Worm (Caenorhabditis elegans): ENCODE results near the gene asm-2.

asm-2 gene

ce11 chrX:11367087-11367486 is 43.0 kb upstream of the asm-2 start:
- no peak for TF ChIP-seq zim-3 (tag; optimal IDR thresholded peaks at IDR 0.05)
- peak; percentile 32 for TF ChIP-seq nhr-80 (tag; optimal IDR thresholded peaks at IDR 0.05)
- TF ChIP-seq mes-4 (tag; optimal IDR thresholded peaks at IDR 0.05), result no peak
- TF ChIP-seq bed-2 (GFP tag; IDR thresholded peaks at IDR 0.05), result no peak
- no peak for TF ChIP-seq lin-35 (GFP tag; optimal IDR thresholded peaks at IDR 0.05)
- no peak for TF ChIP-seq ccch-3 (GFP tag; optimal IDR thresholded peaks at IDR 0.05)
- TF ChIP-seq lin-40 (tag; optimal IDR thresholded peaks at IDR 0.05), result no peak
- no peak for TF ChIP-seq mel-28 (tag; optimal IDR thresholded peaks at IDR 0.05; ENCODE audit: borderline replicate concordance)

DNA sequence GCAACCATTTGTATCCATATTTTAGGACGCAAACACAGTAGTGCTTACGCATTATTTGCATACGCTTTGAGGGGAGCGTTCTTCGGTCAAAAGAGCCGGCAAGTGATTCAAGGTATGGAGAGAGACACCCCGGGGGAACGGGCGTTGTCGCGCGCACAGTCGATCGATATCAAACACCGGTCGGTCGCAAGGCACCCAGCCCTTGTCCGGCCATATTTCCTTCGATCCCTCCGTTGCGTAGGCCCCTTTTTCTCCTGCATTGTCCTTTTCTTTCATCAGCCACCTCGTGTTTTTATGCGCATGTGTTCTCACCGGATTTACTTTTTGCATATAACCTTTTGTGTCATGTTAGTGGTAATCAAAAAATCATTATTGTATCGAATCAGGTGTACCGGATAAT is 41.9 kb upstream of the asm-2 start:
- TF ChIP-seq egl-44 (GFP tag; IDR thresholded peaks at IDR 0.05), result 0 out of 2 replicates have a peak, but pooled peaks have one; percentile 14
- no peak for TF ChIP-seq nhr-120 (GFP tag; IDR thresholded peaks at IDR 0.05)
- TF ChIP-seq zfh-2 (GFP tag; conservative IDR thresholded peaks at IDR 0.05), result peak; percentile 73
- no peak for TF ChIP-seq somi-1 (GFP tag; optimal IDR thresholded peaks at IDR 0.05)
- TF ChIP-seq rec-8 (tag; optimal IDR thresholded peaks at IDR 0.05), result no peak
- no peak for TF ChIP-seq ceh-40 (GFP tag; IDR thresholded peaks at IDR 0.05)

DNA sequence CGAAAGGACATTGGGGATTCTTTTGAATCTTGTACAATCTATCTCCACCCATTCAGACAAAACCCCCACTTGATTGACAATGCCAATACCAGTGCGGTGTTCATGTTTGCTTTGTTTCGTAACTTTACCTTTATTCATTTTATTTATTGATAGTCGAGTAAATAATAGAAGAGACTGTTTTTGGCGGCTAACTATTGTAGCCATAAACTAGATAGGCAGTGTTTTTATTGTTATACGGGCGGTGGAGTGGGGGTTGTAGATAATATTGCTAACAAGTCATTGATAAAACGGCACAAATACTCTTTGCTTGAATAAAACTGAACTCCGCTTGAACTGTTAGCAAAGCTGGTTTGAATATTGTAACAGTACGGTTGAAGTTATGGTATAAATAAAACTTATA is 40.9 kb upstream of the asm-2 start:
- TF ChIP-seq unc-130 (GFP tag; optimal IDR thresholded peaks at IDR 0.05) (no peak), lin-26 (GFP tag; IDR thresholded peaks at IDR 0.05) (no peak), bed-1 (GFP tag; IDR thresholded peaks at IDR 0.05) (no peak), F10E7.11 (tag; optimal IDR thresholded peaks at IDR 0.05) (no peak), F22D6.2 (tag; optimal IDR thresholded peaks at IDR 0.05) (no peak)

ce11 chrX:11357516-11357915 is 33.5 kb upstream of the asm-2 start, which contains the start of gene pgp-4:
pgp-4 (plus strand) TSS chrX:11357816.
- TF ChIP-seq xnd-1 (tag; optimal IDR thresholded peaks at IDR 0.05), result no peak
- TF ChIP-seq ceh-58 (GFP tag; IDR thresholded peaks at IDR 0.05), result no peak
- no peak for TF ChIP-seq snpc-4 (GFP tag; optimal IDR thresholded peaks at IDR 0.05)
- TF ChIP-seq snpc-4 (tag; optimal IDR thresholded peaks at IDR 0.05), result no peak
- no peak for TF ChIP-seq tlf-1 (GFP tag; optimal IDR thresholded peaks at IDR 0.05)
- TF ChIP-seq F49E8.2 (tag; optimal IDR thresholded peaks at IDR 0.05; ENCODE audit: insufficient read depth), result no peak
- no peak for TF ChIP-seq snpc-1.1 (tag; optimal IDR thresholded peaks at IDR 0.05; ENCODE audit: insufficient read depth)
- TF ChIP-seq ZK185.1 (tag; optimal IDR thresholded peaks at IDR 0.05; ENCODE audit: poor library complexity, severe bottlenecking), result no peak
- TF ChIP-seq ztf-3 (GFP tag; optimal IDR thresholded peaks at IDR 0.05), result no peak
- TF ChIP-seq F10E7.11 (tag; optimal IDR thresholded peaks at IDR 0.05), result no peak

DNA sequence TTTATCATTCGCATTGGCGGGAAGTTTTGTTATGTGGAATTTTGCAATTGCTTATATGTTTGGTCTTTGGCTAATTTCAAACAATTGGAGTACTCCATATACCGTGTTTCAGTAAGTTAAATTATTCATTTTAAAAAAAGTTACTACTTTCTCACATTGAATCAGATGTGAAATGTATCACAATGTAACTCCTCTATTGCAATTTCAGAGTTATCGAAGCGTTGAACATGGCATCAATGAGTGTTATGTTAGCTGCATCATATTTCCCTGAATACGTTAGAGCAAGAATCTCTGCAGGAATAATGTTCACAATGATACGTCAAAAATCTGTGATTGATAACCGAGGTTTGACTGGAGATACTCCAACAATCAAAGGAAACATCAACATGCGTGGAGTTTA is 31.8 kb upstream of the asm-2 start:
- TF ChIP-seq Y56A3A.18 (GFP tag; IDR thresholded peaks at IDR 0.05) (no peak), F52B5.7 (tag; optimal IDR thresholded peaks at IDR 0.05) (no peak), athp-1 (tag; optimal IDR thresholded peaks at IDR 0.05) (no peak), ceh-40 (GFP tag; IDR thresholded peaks at IDR 0.05) (no peak), B0336.3 (GFP tag; IDR thresholded peaks at IDR 0.05) (no peak), ccch-3 (GFP tag; optimal IDR thresholded peaks at IDR 0.05) (no peak), F33H1.4 (GFP tag; IDR thresholded peaks at IDR 0.05) (no peak), repo-1 (tag; optimal IDR thresholded peaks at IDR 0.05) (no peak), hmg-1.2 (GFP tag; IDR thresholded peaks at IDR 0.05) (no peak), sea-2 (GFP tag; IDR thresholded peaks at IDR 0.05) (no peak)

All from whole organism, young adult.